Fruit fly (Drosophila melanogaster) whole organism, embryonic: ENCODE results near the gene Vm26Ab.

Source experiments
- Awh ChIP-seq: fragments of 200-800 bp; sonication (Bioruptor generic); IDR thresholded peaks from 2 replicates; pipeline ENCODE4, ENCODE4 v1.3.6; 2022; ENCODE audit warnings: missing biosample characterization, missing genetic modification characterization
- BEAF-32 ChIP-seq: fragments of 200-800 bp; sonication (Bioruptor generic); optimal IDR thresholded peaks from 3 replicates; lab custom pipeline; 2017; ENCODE audit warnings: missing biosample characterization, missing genetic modification characterization, mild to moderate bottlenecking, moderate library complexity, missing genetic modification reagents
- Bteb2 ChIP-seq: fragments of 200-800 bp; sonication (Bioruptor generic); optimal IDR thresholded peaks from 2 replicates; lab custom pipeline; 2016; ENCODE audit warnings: missing biosample characterization, missing genetic modification characterization
- CG10147 ChIP-seq: fragments of 200-800 bp; sonication (Bioruptor generic); optimal IDR thresholded peaks from 2 replicates; lab custom pipeline; 2019; ENCODE audit warnings: missing biosample characterization, mild to moderate bottlenecking, missing genetic modification characterization, moderate library complexity
- CG10979 ChIP-seq: fragments of 200-800 bp; sonication (Bioruptor generic); optimal IDR thresholded peaks from 2 replicates; lab custom pipeline; 2018; ENCODE audit warnings: missing biosample characterization, mild to moderate bottlenecking, missing genetic modification characterization, moderate library complexity
- CG12769 ChIP-seq: fragments of 200-800 bp; sonication (Bioruptor generic); optimal IDR thresholded peaks from 2 replicates; lab custom pipeline; 2019; ENCODE audit warnings: missing biosample characterization, mild to moderate bottlenecking, missing genetic modification characterization, moderate library complexity
- CG14860 ChIP-seq: fragments of 200-800 bp; sonication (Bioruptor generic); IDR thresholded peaks from 3 replicates; pipeline ENCODE4 v1.3.6; 2022; ENCODE audit warnings: missing biosample characterization, missing genetic modification characterization; ENCODE audit not compliant: partially characterized antibody
- CG15073 ChIP-seq: fragments of 200-800 bp; sonication (Bioruptor generic); optimal IDR thresholded peaks from 2 replicates; lab custom pipeline; 2016; ENCODE audit warnings: missing biosample characterization, missing genetic modification characterization
- CG16815 ChIP-seq: fragments of 200-800 bp; sonication (Bioruptor generic); optimal IDR thresholded peaks from 3 replicates; lab custom pipeline; 2017; ENCODE audit warnings: missing biosample characterization, mild to moderate bottlenecking, missing genetic modification characterization
- CG1792 ChIP-seq: fragments of 200-800 bp; sonication (Bioruptor generic); optimal IDR thresholded peaks from 2 replicates; lab custom pipeline; 2016; ENCODE audit warnings: missing biosample characterization, missing genetic modification characterization
- CG1832 ChIP-seq: fragments of 200-800 bp; sonication (Bioruptor generic); optimal IDR thresholded peaks from 2 replicates; lab custom pipeline; 2017; ENCODE audit warnings: missing biosample characterization, mild to moderate bottlenecking, missing genetic modification characterization, inconsistent platforms
- CG4730 ChIP-seq: fragments of 200-800 bp; sonication (Bioruptor generic); IDR thresholded peaks from 2 replicates; pipeline ENCODE4 v1.3.6; 2022; ENCODE audit warnings: missing biosample characterization, missing genetic modification characterization
- CG6854 ChIP-seq: fragments of 200-800 bp; sonication (Bioruptor generic); optimal IDR thresholded peaks from 3 replicates; lab custom pipeline; 2017; ENCODE audit warnings: missing biosample characterization, mild to moderate bottlenecking, missing genetic modification characterization
- CG8089 ChIP-seq: fragments of 200-800 bp; sonication (Bioruptor generic); optimal IDR thresholded peaks from 3 replicates; lab custom pipeline; 2016; ENCODE audit warnings: missing biosample characterization, missing genetic modification characterization
- CG8290 ChIP-seq, 3 experiments: fragments of 200-800 bp; sonication (Bioruptor generic); optimal IDR thresholded peaks; 2 replicates each; lab custom pipeline; 2016 to 2019; ENCODE audit warnings: missing biosample characterization in 3 of 3, missing genetic modification characterization in 3 of 3, mild to moderate bottlenecking in 2 of 3, moderate library complexity in 1 of 3
- Dfd ChIP-seq, 2 experiments: fragments of >200 bp; optimal IDR thresholded peaks; 2 replicates each; lab custom pipeline; 2017; ENCODE audit warnings: missing biosample characterization in 2 of 2, missing genetic modification characterization in 2 of 2
- Eip74EF ChIP-seq, 2 experiments: fragments of 200-800 bp in 1 of 2; fragments of >200 bp in 1 of 2; sonication (Bioruptor generic) in 1 of 2; optimal IDR thresholded peaks; 2 replicates each; lab custom pipeline; 2017 to 2019; ENCODE audit warnings: missing biosample characterization in 2 of 2, missing genetic modification characterization in 2 of 2, mild to moderate bottlenecking in 1 of 2, moderate library complexity in 1 of 2
- Elba2 ChIP-seq: fragments of 200-800 bp; sonication (Bioruptor generic); optimal IDR thresholded peaks from 3 replicates; lab custom pipeline; 2016; ENCODE audit warnings: missing biosample characterization, missing genetic modification characterization
- HmgD ChIP-seq: fragments of 200-800 bp; sonication (Bioruptor generic); optimal IDR thresholded peaks from 3 replicates; lab custom pipeline; 2016; ENCODE audit warnings: missing biosample characterization, missing genetic modification characterization
- Kr ChIP-seq: fragments of 200-800 bp; sonication (Bioruptor generic); optimal IDR thresholded peaks from 2 replicates; lab custom pipeline; 2017; ENCODE audit warnings: missing biosample characterization, mild to moderate bottlenecking, missing genetic modification characterization
- Nf-YC ChIP-seq: fragments of 200-800 bp; optimal IDR thresholded peaks from 3 replicates; lab custom pipeline; 2019; ENCODE audit warnings: missing biosample characterization, mild to moderate bottlenecking, missing genetic modification characterization, moderate library complexity
- Sox100B ChIP-seq: fragments of 200-800 bp; sonication (Bioruptor generic); optimal IDR thresholded peaks from 3 replicates; lab custom pipeline; 2018; ENCODE audit warnings: missing biosample characterization, mild to moderate bottlenecking, missing genetic modification characterization
- Sox102F ChIP-seq: fragments of 200-800 bp; sonication (Bioruptor generic); optimal IDR thresholded peaks from 2 replicates; lab custom pipeline; 2018; ENCODE audit warnings: missing biosample characterization, mild to moderate bottlenecking, missing genetic modification characterization, moderate library complexity
- Sry-δ ChIP-seq: fragments of 200-800 bp; sonication (Bioruptor generic); optimal IDR thresholded peaks from 2 replicates; lab custom pipeline; 2016; ENCODE audit warnings: missing biosample characterization, missing genetic modification characterization
- aop ChIP-seq: fragments of 200-800 bp; sonication (Bioruptor generic); IDR thresholded peaks from 2 replicates; pipeline ENCODE4 v1.3.6; 2022; ENCODE audit warnings: missing biosample characterization, missing genetic modification characterization
- bsh ChIP-seq, 2 experiments: fragments of 200-800 bp; sonication (Bioruptor generic); optimal IDR thresholded peaks; 2 replicates each; lab custom pipeline; 2017 to 2018; ENCODE audit warnings: mild to moderate bottlenecking in 2 of 2, missing biosample characterization in 2 of 2, missing genetic modification characterization in 2 of 2, moderate library complexity in 1 of 2
- cad ChIP-seq: fragments of >200 bp; optimal IDR thresholded peaks from 2 replicates; lab custom pipeline; 2017; ENCODE audit warnings: missing biosample characterization, missing genetic modification characterization
- cas ChIP-seq: fragments of 200-800 bp; sonication (Bioruptor generic); IDR thresholded peaks from 2 replicates; pipeline ENCODE4 v1.3.6; 2022; ENCODE audit warnings: missing biosample characterization, missing genetic modification characterization
- cato ChIP-seq: fragments of 200-800 bp; sonication (Bioruptor generic); optimal IDR thresholded peaks from 2 replicates; lab custom pipeline; 2016; ENCODE audit warnings: missing biosample characterization, missing genetic modification characterization, borderline replicate concordance
- chif ChIP-seq, 2 experiments: fragments of 200-800 bp; sonication (Bioruptor generic); optimal IDR thresholded peaks; 3 replicates each; lab custom pipeline; 2016; ENCODE audit warnings: missing biosample characterization in 2 of 2, missing genetic modification characterization in 2 of 2
- fd102C ChIP-seq: fragments of 200-800 bp; sonication (Bioruptor generic); optimal IDR thresholded peaks from 2 replicates; lab custom pipeline; 2018; ENCODE audit warnings: missing biosample characterization, mild to moderate bottlenecking, missing genetic modification characterization, moderate library complexity
- gce ChIP-seq: fragments of 200-800 bp; sonication (Bioruptor generic); IDR thresholded peaks from 3 replicates; pipeline ENCODE4 v1.3.6; 2022; ENCODE audit warnings: missing biosample characterization, missing genetic modification characterization
- gt ChIP-seq: fragments of 200-800 bp; sonication (Bioruptor generic); IDR thresholded peaks from 2 replicates; pipeline ENCODE4 v1.3.6; 2022; ENCODE audit warnings: missing biosample characterization, missing genetic modification characterization
- inv ChIP-seq: fragments of 200-800 bp; sonication (Bioruptor generic); IDR thresholded peaks from 2 replicates; pipeline ENCODE4 v1.3.6; 2022; ENCODE audit warnings: missing biosample characterization, missing genetic modification characterization; ENCODE audit not compliant: partially characterized antibody
- jigr1 ChIP-seq: fragments of 200-800 bp; sonication (Bioruptor generic); IDR thresholded peaks from 3 replicates; pipeline ENCODE4 v1.3.6; 2022; ENCODE audit warnings: missing biosample characterization, missing genetic modification characterization
- ken ChIP-seq: fragments of 200-800 bp; sonication (Bioruptor generic); IDR thresholded peaks from 3 replicates; pipeline ENCODE4 v1.3.6; 2022; ENCODE audit warnings: missing biosample characterization, missing genetic modification characterization
- luna ChIP-seq: fragments of 200-800 bp; sonication (Bioruptor generic); optimal IDR thresholded peaks from 2 replicates; lab custom pipeline; 2016; ENCODE audit warnings: missing biosample characterization, missing genetic modification characterization
- oc ChIP-seq: fragments of 200-800 bp; sonication (Bioruptor generic); optimal IDR thresholded peaks from 2 replicates; lab custom pipeline; 2018; ENCODE audit warnings: missing biosample characterization, mild to moderate bottlenecking, missing genetic modification characterization, moderate library complexity
- pum ChIP-seq: fragments of 200-800 bp; sonication (Bioruptor generic); optimal IDR thresholded peaks from 2 replicates; lab custom pipeline; 2016; ENCODE audit warnings: missing biosample characterization, missing genetic modification characterization
- slbo ChIP-seq: fragments of 200-800 bp; sonication (Bioruptor generic); IDR thresholded peaks from 2 replicates; pipeline ENCODE4 v1.3.6; 2022; ENCODE audit warnings: missing biosample characterization, missing genetic modification characterization
- sna ChIP-seq: fragments of 200-800 bp; sonication (Bioruptor generic); IDR thresholded peaks from 2 replicates; pipeline ENCODE4 v1.3.6; 2022; ENCODE audit warnings: missing biosample characterization, missing genetic modification characterization; ENCODE audit not compliant: partially characterized antibody
- tin ChIP-seq: fragments of 200-800 bp; sonication (Bioruptor generic); optimal IDR thresholded peaks from 3 replicates; lab custom pipeline; 2016; ENCODE audit warnings: missing biosample characterization, missing genetic modification characterization
- toy ChIP-seq: fragments of 200-800 bp; sonication (Bioruptor generic); IDR thresholded peaks from 2 replicates; pipeline ENCODE4 v1.3.6; 2022; ENCODE audit warnings: missing biosample characterization, missing genetic modification characterization
- tup ChIP-seq: fragments of 200-800 bp; sonication (Bioruptor generic); optimal IDR thresholded peaks from 2 replicates; lab custom pipeline; 2016; ENCODE audit warnings: missing biosample characterization, mild to moderate bottlenecking, missing genetic modification characterization, moderate library complexity
- unc-4 ChIP-seq: fragments of 200-800 bp; sonication (Bioruptor generic); IDR thresholded peaks from 2 replicates; pipeline ENCODE4 v1.3.6; 2022; ENCODE audit warnings: missing biosample characterization, missing genetic modification characterization; ENCODE audit not compliant: partially characterized antibody
- vvl ChIP-seq: fragments of 200-800 bp; sonication (Bioruptor generic); IDR thresholded peaks from 2 replicates; pipeline ENCODE4 v1.3.6; 2022; ENCODE audit warnings: missing biosample characterization, missing genetic modification characterization
- zen2 ChIP-seq: fragments of 200-800 bp; sonication (Bioruptor generic); IDR thresholded peaks from 3 replicates; pipeline ENCODE4 v1.3.6; 2022; ENCODE audit warnings: missing biosample characterization, missing genetic modification characterization; ENCODE audit not compliant: partially characterized antibody

The Vm26Ab gene

dm6 chr2L:5943229-5944078 is 13.3 kb upstream of the Vm26Ab start, which contains the start of the genes Sfp26Ad and Gpdh1 (continued):
- TF ChIP-seq cas (GFP tag; lab: Robert Waterston, UW) (0 out of 2 replicates have a peak, but pooled peaks have one; percentile 14), bsh (GFP tag; optimal IDR thresholded peaks at IDR 0.05; lab: Kevin White, UChicago) (peak; percentile 39 to 62), CG1792 (GFP tag; lab: Kevin White, UChicago) (peak; percentile 56), jigr1 (GFP tag; lab: Robert Waterston, UW) (no peak), vvl (GFP tag; lab: Robert Waterston, UW) (peak; percentile 80), cad (GFP tag; lab: Kevin White, UChicago) (no peak), inv (GFP tag; lab: Robert Waterston, UW) (no peak), zen2 (GFP tag; lab: Robert Waterston, UW) (no peak), CG10979 (tag; lab: Kevin White, UChicago) (peak; percentile 56), CG12769 (tag; lab: Kevin White, UChicago) (peak; percentile 78), gce (GFP tag; lab: Robert Waterston, UW) (no peak; the same call in 2 of the 3 replicates), tup (GFP tag; lab: Kevin White, UChicago) (peak; percentile 69), CG6854 (GFP tag; lab: Kevin White, UChicago) (peak; percentile 47), Sry-δ (peak; percentile 68), CG8089 (GFP tag; lab: Kevin White, UChicago) (peak; percentile 45), CG4730 (GFP tag; lab: Robert Waterston, UW) (peak; percentile 47; the same call in 1 of the 2 replicates), Bteb2 (GFP tag; lab: Kevin White, UChicago) (peak; percentile 87), Dfd (GFP tag; optimal IDR thresholded peaks at IDR 0.05; lab: Kevin White, UChicago) (no peak), slbo (GFP tag; lab: Robert Waterston, UW) (peak; percentile 90), Sox100B (peak; percentile 34), Nf-YC (tag; lab: Kevin White, UChicago) (peak; percentile 71), toy (GFP tag; lab: Robert Waterston, UW) (no peak), gt (GFP tag; lab: Robert Waterston, UW) (0 out of 2 replicates have a peak, but pooled peaks have one; percentile 28), unc-4 (GFP tag; lab: Robert Waterston, UW) (peak; percentile 55), CG15073 (GFP tag; lab: Kevin White, UChicago) (no peak), luna (peak; percentile 71), cato (GFP tag; lab: Kevin White, UChicago) (peak; percentile 10), CG8290 (GFP tag; optimal IDR thresholded peaks at IDR 0.05; lab: Kevin White, UChicago) (peak; percentile 68), CG8290 (tag; optimal IDR thresholded peaks at IDR 0.05; lab: Kevin White, UChicago) (peak in 1 of 2 experiments; percentile 92), aop (GFP tag; lab: Robert Waterston, UW) (no peak), tin (GFP tag; lab: Kevin White, UChicago) (peak; percentile 86), Eip74EF (GFP tag; optimal IDR thresholded peaks at IDR 0.05; lab: Kevin White, UChicago) (peak in 1 of 2 experiments; percentile 38), Awh (GFP tag; lab: Robert Waterston, UW) (peak; percentile 62; the same call in 1 of the 2 replicates), pum (GFP tag; lab: Kevin White, UChicago) (peak; percentile 72), CG16815 (GFP tag; lab: Kevin White, UChicago) (peak; percentile 53), Kr (GFP tag; lab: Kevin White, UChicago) (no peak), ken (GFP tag; lab: Robert Waterston, UW) (peak; percentile 72), Elba2 (GFP tag; lab: Kevin White, UChicago) (peak; percentile 72), CG14860 (no peak), chif (GFP tag; optimal IDR thresholded peaks at IDR 0.05; lab: Kevin White, UChicago) (peak; percentile 68 to 76), BEAF-32 (GFP tag; lab: Kevin White, UChicago) (peak; percentile 66), Sox102F (GFP tag; lab: Kevin White, UChicago) (peak; percentile 65), oc (tag; lab: Kevin White, UChicago) (peak; percentile 46), CG1832 (no peak), sna (peak; percentile 47), CG10147 (peak; percentile 52), HmgD (GFP tag; lab: Kevin White, UChicago) (peak; percentile 44), fd102C (GFP tag; lab: Kevin White, UChicago) (peak; percentile 2)
